Worm (Caenorhabditis elegans): Measurements from ENCODE around the gene sri-72.

ce11 chrV:574639-575038, 6.6 kb upstream of the sri-72 start, which contains the start of gene C14C6.13:
- no peak for TF ChIP-seq ama-1 (optimal IDR thresholded peaks at IDR 0.05)
- TF ChIP-seq tbx-11 (GFP tag; IDR thresholded peaks at IDR 0.05): no peak
- TF ChIP-seq aly-1 (tag; optimal IDR thresholded peaks at IDR 0.05): no peak

All from whole organism, early embryonic.